Worm (Caenorhabditis elegans): ENCODE results near the gene T24E12.1.

- TF ChIP-seq grh-1 (GFP tag; IDR thresholded peaks at IDR 0.05), result no peak
- TF ChIP-seq unc-62 (GFP tag; optimal IDR thresholded peaks at IDR 0.05), result no peak
- no peak for TF ChIP-seq jun-1 (tag; optimal IDR thresholded peaks at IDR 0.05)
Measured at ce11 chrII:3752184-3752583, 33.2 kb upstream of the T24E12.1 start, which contains the start of gene sdz-11.
